Fruit fly (Drosophila melanogaster) whole organism, embryonic: ENCODE data around the gene stumps.

Experiments
- Abd-B ChIP-seq: fragments of 200-800 bp; sonication (Bioruptor generic); optimal IDR thresholded peaks from 2 replicates; lab custom pipeline; 2018; ENCODE audit warnings: missing biosample characterization, mild to moderate bottlenecking, missing genetic modification characterization, moderate library complexity
- CG14441 ChIP-seq: fragments of 200-800 bp; sonication (Bioruptor generic); IDR thresholded peaks from 2 replicates; pipeline ENCODE4 v1.3.6; 2022; ENCODE audit warnings: missing biosample characterization, missing genetic modification characterization
- CG16813 ChIP-seq: fragments of 200-800 bp; sonication (Bioruptor generic); IDR thresholded peaks from 3 replicates; pipeline ENCODE4 v1.3.6; 2022; ENCODE audit warnings: missing biosample characterization, missing genetic modification characterization; ENCODE audit not compliant: partially characterized antibody
- CG3281 ChIP-seq: fragments of 200-800 bp; sonication (Bioruptor generic); optimal IDR thresholded peaks from 3 replicates; lab custom pipeline; 2017; ENCODE audit warnings: missing biosample characterization, mild to moderate bottlenecking, missing genetic modification characterization
- CG8388 ChIP-seq: fragments of 200-800 bp; sonication (Bioruptor generic); optimal IDR thresholded peaks from 2 replicates; lab custom pipeline; 2019; ENCODE audit warnings: missing biosample characterization, mild to moderate bottlenecking, missing genetic modification characterization, moderate library complexity
- Tbp ChIP-seq: fragments of >200 bp; optimal IDR thresholded peaks from 2 replicates; lab custom pipeline; 2018; ENCODE audit warnings: missing biosample characterization, missing genetic modification characterization
- chif ChIP-seq, 2 experiments: fragments of 200-800 bp; sonication (Bioruptor generic); optimal IDR thresholded peaks; 3 replicates each; lab custom pipeline; 2016; ENCODE audit warnings: missing biosample characterization in 2 of 2, missing genetic modification characterization in 2 of 2
- dysf ChIP-seq: fragments of 200-800 bp; sonication (Bioruptor generic); IDR thresholded peaks from 3 replicates; pipeline ENCODE4 v1.3.6; 2022; ENCODE audit warnings: missing biosample characterization, missing genetic modification characterization
- jumu ChIP-seq: fragments of 200-800 bp; sonication (Bioruptor generic); optimal IDR thresholded peaks from 3 replicates; lab custom pipeline; 2016; ENCODE audit warnings: missing biosample characterization, missing genetic modification characterization
- luna ChIP-seq: fragments of 200-800 bp; sonication (Bioruptor generic); optimal IDR thresholded peaks from 2 replicates; lab custom pipeline; 2016; ENCODE audit warnings: missing biosample characterization, missing genetic modification characterization

dm6 chr3R:14562040-14562439 is 15.0 kb upstream of the stumps start, which contains the start of gene CG14851:
- TF ChIP-seq CG16813 (no peak), CG3281 (no peak), CG8388 (GFP tag; lab: Kevin White, UChicago) (no peak), dysf (GFP tag; lab: Robert Waterston, UW) (no peak), Tbp (GFP tag; lab: Kevin White, UChicago) (no peak), CG14441 (GFP tag; lab: Robert Waterston, UW) (no peak), luna (GFP tag; lab: Kevin White, UChicago) (no peak), jumu (GFP tag; lab: Kevin White, UChicago) (no peak), Abd-B (GFP tag; lab: Kevin White, UChicago) (no peak), chif (GFP tag; optimal IDR thresholded peaks at IDR 0.05; lab: Kevin White, UChicago) (no peak)
